Worm (Caenorhabditis elegans): Measurements from ENCODE around the gene sna-2.
A peak's percentile ranks its signal among the peaks of the same experiment; 100 is the strongest.

The sna-2 gene

DNA sequence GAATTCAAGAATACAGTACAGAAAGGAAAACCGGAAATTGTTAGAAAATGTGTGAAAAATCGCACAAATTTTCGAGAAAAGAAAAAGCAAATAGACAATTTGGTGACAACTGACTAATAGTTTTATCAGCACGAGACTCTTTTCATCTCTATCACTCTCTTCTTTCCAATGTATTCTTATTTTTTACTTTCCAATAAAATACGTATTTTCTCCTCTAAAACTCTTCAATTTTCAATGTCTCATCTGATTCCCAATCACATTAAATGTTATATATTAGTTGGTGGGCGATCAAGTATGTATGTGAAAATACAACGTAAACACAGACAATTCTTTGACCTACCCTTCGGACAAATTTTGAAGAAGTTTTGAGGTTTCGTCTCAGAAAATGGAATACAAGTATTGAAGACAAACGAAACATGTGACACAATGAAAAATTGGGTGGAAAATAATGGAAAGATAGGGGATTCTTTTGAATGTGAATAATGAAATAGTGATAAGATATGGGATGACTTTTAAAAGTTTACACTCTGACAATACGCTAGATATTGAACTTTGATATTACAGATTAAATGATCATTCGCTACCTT lies 40.1 kb downstream of the sna-2 start, which contains the start of gene cka-1 (continued):
- no peak for TF ChIP-seq dmd-8 (GFP tag; IDR thresholded peaks at IDR 0.05)
- peak; percentile 60 for TF ChIP-seq hlh-11 (tag; optimal IDR thresholded peaks at IDR 0.05)
- no peak for TF ChIP-seq F44E2.7 (GFP tag; IDR thresholded peaks at IDR 0.05)

DNA sequence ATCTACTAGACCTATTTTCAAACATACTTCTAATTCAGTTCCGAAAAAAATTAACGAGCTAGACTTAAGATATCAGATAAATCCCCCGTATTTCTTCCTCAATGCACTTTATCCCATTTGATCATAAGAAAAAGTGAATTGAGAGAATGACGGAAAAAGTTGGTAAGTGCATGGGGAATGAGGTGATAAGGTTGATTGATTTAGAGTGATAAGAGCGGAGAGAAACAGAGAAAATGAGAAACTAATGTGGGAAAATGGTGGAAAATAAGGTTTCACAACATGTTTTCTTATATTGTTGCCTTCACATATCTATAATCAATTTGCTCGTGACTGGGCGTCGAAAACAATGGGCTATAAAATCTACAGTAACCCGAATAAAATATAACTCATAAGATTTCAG lies 41.7 kb downstream of the sna-2 start:
- TF ChIP-seq hlh-30 (tag; optimal IDR thresholded peaks at IDR 0.05; ENCODE audit: insufficient read depth) (peak; percentile 64), pha-4 (GFP tag; IDR thresholded peaks at IDR 0.05) (no peak), pha-4 (tag; optimal IDR thresholded peaks at IDR 0.05) (no peak), F49E8.2 (tag; optimal IDR thresholded peaks at IDR 0.05; ENCODE audit: borderline replicate concordance) (no peak), lin-29 (GFP tag; IDR thresholded peaks at IDR 0.05) (no peak), T26A8.4 (GFP tag; IDR thresholded peaks at IDR 0.05) (no peak), daf-12 (tag; optimal IDR thresholded peaks at IDR 0.05) (no peak), ztf-7 (tag; optimal IDR thresholded peaks at IDR 0.05) (no peak), lin-39 (tag; optimal IDR thresholded peaks at IDR 0.05) (no peak), F10B5.3 (tag; optimal IDR thresholded peaks at IDR 0.05) (no peak), Y48G9A.11 (GFP tag; IDR thresholded peaks at IDR 0.05) (no peak), egl-27 (tag; optimal IDR thresholded peaks at IDR 0.05) (no peak), nhr-6 (tag; optimal IDR thresholded peaks at IDR 0.05) (no peak), dmd-6 (GFP tag; IDR thresholded peaks at IDR 0.05) (peak; percentile 57; the same call in 1 of the 2 replicates), dmd-9 (GFP tag; IDR thresholded peaks at IDR 0.05) (no peak), mdl-1 (tag; optimal IDR thresholded peaks at IDR 0.05) (no peak), arid-1 (GFP tag; conservative IDR thresholded peaks at IDR 0.05) (no peak), snpc-1.2 (GFP tag; IDR thresholded peaks at IDR 0.05) (no peak), daf-19 (GFP tag; conservative IDR thresholded peaks at IDR 0.05) (no peak), unc-130 (GFP tag; optimal IDR thresholded peaks at IDR 0.05) (no peak), attf-4 (tag; optimal IDR thresholded peaks at IDR 0.05) (no peak), lin-13 (GFP tag; optimal IDR thresholded peaks at IDR 0.05) (no peak), nhr-111 (GFP tag; optimal IDR thresholded peaks at IDR 0.05) (no peak), Y75B8A.6 (GFP tag; IDR thresholded peaks at IDR 0.05) (no peak), spr-1 (tag; optimal IDR thresholded peaks at IDR 0.05) (no peak), daf-8 (GFP tag; IDR thresholded peaks at IDR 0.05) (no peak), snpc-4 (tag; optimal IDR thresholded peaks at IDR 0.05) (no peak), F44E2.7 (GFP tag; IDR thresholded peaks at IDR 0.05) (no peak), egl-43 (GFP tag; IDR thresholded peaks at IDR 0.05) (no peak), lim-7 (GFP tag; IDR thresholded peaks at IDR 0.05) (no peak), nhr-77 (tag; optimal IDR thresholded peaks at IDR 0.05) (peak; percentile 13), nhr-10 (tag; optimal IDR thresholded peaks at IDR 0.05) (no peak), ceh-28 (tag; optimal IDR thresholded peaks at IDR 0.05) (no peak), hif-1 (tag; optimal IDR thresholded peaks at IDR 0.05) (no peak), unc-39 (tag; optimal IDR thresholded peaks at IDR 0.05) (no peak), zip-11 (GFP tag; IDR thresholded peaks at IDR 0.05) (no peak), D1046.2 (GFP tag; IDR thresholded peaks at IDR 0.05) (no peak), daf-16 (GFP tag; optimal IDR thresholded peaks at IDR 0.05) (peak in 1 of 2 experiments; percentile 69), daf-16 (tag; optimal IDR thresholded peaks at IDR 0.05) (peak; percentile 97), sdz-12 (GFP tag; optimal IDR thresholded peaks at IDR 0.05) (no peak), rbr-2 (tag; optimal IDR thresholded peaks at IDR 0.05) (no peak), lsy-2 (tag; optimal IDR thresholded peaks at IDR 0.05) (peak in 1 of 2 experiments; percentile 72), ama-1 (optimal IDR thresholded peaks at IDR 0.05) (no peak), ceh-32 (tag; optimal IDR thresholded peaks at IDR 0.05; ENCODE audit: poor library complexity) (no peak), skn-1 (tag; optimal IDR thresholded peaks at IDR 0.05) (no peak), Y105C5A.15 (GFP tag; IDR thresholded peaks at IDR 0.05) (no peak), nhr-42 (GFP tag; IDR thresholded peaks at IDR 0.05) (no peak), nhr-28 (tag; optimal IDR thresholded peaks at IDR 0.05) (peak; percentile 72), pqm-1 (tag; optimal IDR thresholded peaks at IDR 0.05) (peak; percentile 52)
